Fruit fly (Drosophila melanogaster) whole organism, embryonic: Measurements from ENCODE around the gene CG43078.
A peak's percentile ranks its signal among the peaks of the same experiment; 100 is the strongest.

Source experiments
- Atf-2 ChIP-seq: fragments of 200-800 bp; sonication (Bioruptor generic); optimal IDR thresholded peaks from 2 replicates; lab custom pipeline; 2016; ENCODE audit warnings: missing biosample characterization, missing genetic modification characterization
- Atf3 ChIP-seq: fragments of 200-800 bp; sonication (Bioruptor generic); optimal IDR thresholded peaks from 3 replicates; lab custom pipeline; 2016; ENCODE audit warnings: missing biosample characterization, missing genetic modification characterization
- Bgb ChIP-seq: fragments of 200-800 bp; sonication (Bioruptor generic); IDR thresholded peaks from 2 replicates; pipeline ENCODE4 v1.3.6; 2022; ENCODE audit warnings: missing biosample characterization, missing genetic modification characterization; ENCODE audit not compliant: partially characterized antibody
- CG11247 ChIP-seq: fragments of 200-800 bp; sonication (Bioruptor generic); IDR thresholded peaks from 2 replicates; pipeline ENCODE4 v1.3.6; 2022; ENCODE audit warnings: missing biosample characterization, missing genetic modification characterization
- CG1233 ChIP-seq: fragments of 200-800 bp; sonication (Bioruptor generic); optimal IDR thresholded peaks from 4 replicates; lab custom pipeline; 2018; ENCODE audit warnings: missing biosample characterization, mild to moderate bottlenecking, missing genetic modification characterization
- CG13287 ChIP-seq: fragments of 200-800 bp; sonication (Bioruptor generic); IDR thresholded peaks from 2 replicates; pipeline ENCODE4 v1.3.6; 2022; ENCODE audit warnings: missing biosample characterization, missing genetic modification characterization; ENCODE audit not compliant: partially characterized antibody
- CG13775 ChIP-seq: fragments of 200-800 bp; sonication (Bioruptor generic); optimal IDR thresholded peaks from 3 replicates; lab custom pipeline; 2017; ENCODE audit warnings: missing biosample characterization, mild to moderate bottlenecking, missing genetic modification characterization
- CG14710 ChIP-seq: fragments of 200-800 bp; sonication (Bioruptor generic); optimal IDR thresholded peaks from 3 replicates; lab custom pipeline; 2019; ENCODE audit warnings: missing biosample characterization, mild to moderate bottlenecking, missing genetic modification characterization, moderate library complexity
- CG15073 ChIP-seq: fragments of 200-800 bp; sonication (Bioruptor generic); optimal IDR thresholded peaks from 2 replicates; lab custom pipeline; 2016; ENCODE audit warnings: missing biosample characterization, missing genetic modification characterization
- CG15514 ChIP-seq: fragments of 200-800 bp; sonication (Bioruptor generic); optimal IDR thresholded peaks from 3 replicates; lab custom pipeline; 2017; ENCODE audit warnings: missing biosample characterization, missing genetic modification characterization, mild to moderate bottlenecking, moderate library complexity, missing genetic modification reagents
- CG15601 ChIP-seq: fragments of 200-800 bp; sonication (Bioruptor generic); optimal IDR thresholded peaks from 3 replicates; lab custom pipeline; 2019; ENCODE audit warnings: missing biosample characterization, mild to moderate bottlenecking, missing genetic modification characterization, moderate library complexity
- CG17328 ChIP-seq: fragments of 200-800 bp; sonication (Bioruptor generic); IDR thresholded peaks from 2 replicates; pipeline ENCODE4 v1.3.6; 2022; ENCODE audit warnings: missing biosample characterization, missing genetic modification characterization
- CG2199 ChIP-seq: fragments of 200-800 bp; sonication (Bioruptor generic); IDR thresholded peaks from 3 replicates; pipeline ENCODE4 v1.3.6; 2022; ENCODE audit warnings: missing biosample characterization, missing genetic modification characterization
- CG30020 ChIP-seq: fragments of 200-800 bp; optimal IDR thresholded peaks from 2 replicates; lab custom pipeline; 2019; ENCODE audit warnings: missing biosample characterization, mild to moderate bottlenecking, missing genetic modification characterization, moderate library complexity
- CG42726 ChIP-seq: fragments of 200-800 bp; sonication (Bioruptor generic); IDR thresholded peaks from 2 replicates; pipeline ENCODE4 v1.3.6; 2022; ENCODE audit warnings: missing biosample characterization, missing genetic modification characterization; ENCODE audit not compliant: partially characterized antibody
- CG4617 ChIP-seq: fragments of 200-800 bp; sonication (Bioruptor generic); optimal IDR thresholded peaks from 3 replicates; lab custom pipeline; 2016; ENCODE audit warnings: missing biosample characterization, missing genetic modification characterization, borderline replicate concordance
- CG6254 ChIP-seq: fragments of 200-800 bp; sonication (Bioruptor generic); optimal IDR thresholded peaks from 3 replicates; lab custom pipeline; 2017; ENCODE audit warnings: mild to moderate bottlenecking, missing biosample characterization, missing genetic modification reagents, missing genetic modification characterization
- CG8924 ChIP-seq: fragments of 200-800 bp; optimal IDR thresholded peaks from 3 replicates; lab custom pipeline; 2019; ENCODE audit warnings: missing biosample characterization, mild to moderate bottlenecking, missing genetic modification characterization, moderate library complexity
- CTCF ChIP-seq: fragments of 200-800 bp; sonication (Bioruptor generic); optimal IDR thresholded peaks from 2 replicates; lab custom pipeline; 2017; ENCODE audit warnings: missing biosample characterization, mild to moderate bottlenecking, missing genetic modification characterization, moderate library complexity
- Camta ChIP-seq: fragments of 200-800 bp; sonication (Bioruptor generic); optimal IDR thresholded peaks from 2 replicates; lab custom pipeline; 2016; ENCODE audit warnings: missing biosample characterization, missing genetic modification characterization
- Dip2 ChIP-seq: fragments of 200-800 bp; sonication (Bioruptor generic); IDR thresholded peaks from 2 replicates; pipeline ENCODE4 v1.3.6; 2022; ENCODE audit warnings: missing biosample characterization, missing genetic modification characterization
- Lpt ChIP-seq: fragments of >200 bp; optimal IDR thresholded peaks from 2 replicates; lab custom pipeline; 2018; ENCODE audit warnings: missing biosample characterization, missing genetic modification characterization
- Pdp1 ChIP-seq, 2 experiments: fragments of 200-800 bp; sonication (Bioruptor generic); optimal IDR thresholded peaks; 3 replicates each; lab custom pipeline; 2016; ENCODE audit warnings: missing biosample characterization in 2 of 2, missing genetic modification characterization in 2 of 2, mild to moderate bottlenecking in 1 of 2, moderate library complexity in 1 of 2
- Ssrp ChIP-seq: fragments of 200-800 bp; sonication (Bioruptor generic); optimal IDR thresholded peaks from 2 replicates; lab custom pipeline; 2018; ENCODE audit warnings: missing biosample characterization, mild to moderate bottlenecking, missing genetic modification characterization, moderate library complexity
- Trl ChIP-seq, 3 experiments: fragments of >200 bp in 2 of 3; fragments of 200-800 bp in 1 of 3; sonication (Bioruptor generic) in 1 of 3; optimal IDR thresholded peaks; 2 replicates in 1 of 3; 3 replicates in 2 of 3; lab custom pipeline; 2016 to 2017; ENCODE audit warnings: missing biosample characterization in 1 of 3, missing genetic modification characterization in 1 of 3
- Xrp1 ChIP-seq: fragments of 200-800 bp; sonication (Bioruptor generic); IDR thresholded peaks from 2 replicates; pipeline ENCODE4 v1.3.6; 2022; ENCODE audit warnings: missing biosample characterization, missing genetic modification characterization
- YL-1 ChIP-seq: fragments of 200-800 bp; sonication (Bioruptor generic); optimal IDR thresholded peaks from 3 replicates; lab custom pipeline; 2017; ENCODE audit warnings: missing biosample characterization, mild to moderate bottlenecking, missing genetic modification characterization
- amos ChIP-seq: fragments of 200-800 bp; sonication (Bioruptor generic); IDR thresholded peaks from 2 replicates; pipeline ENCODE4 v1.3.6; 2022; ENCODE audit warnings: missing biosample characterization, missing genetic modification characterization; ENCODE audit not compliant: partially characterized antibody
- ara ChIP-seq: fragments of 200-800 bp; sonication (Bioruptor generic); IDR thresholded peaks from 2 replicates; pipeline ENCODE4 v1.3.6; 2022; ENCODE audit warnings: missing biosample characterization, missing genetic modification characterization
- cato ChIP-seq: fragments of 200-800 bp; sonication (Bioruptor generic); optimal IDR thresholded peaks from 2 replicates; lab custom pipeline; 2016; ENCODE audit warnings: missing biosample characterization, missing genetic modification characterization, borderline replicate concordance
- chinmo ChIP-seq: fragments of 200-800 bp; sonication (Bioruptor generic); IDR thresholded peaks from 4 replicates; pipeline ENCODE4 v1.3.6; 2022; ENCODE audit warnings: missing biosample characterization, missing genetic modification characterization; ENCODE audit not compliant: partially characterized antibody
- ci ChIP-seq: fragments of 200-800 bp; sonication (Bioruptor generic); IDR thresholded peaks from 3 replicates; pipeline ENCODE4 v1.3.6; 2022; ENCODE audit warnings: missing biosample characterization, missing genetic modification characterization
- corto ChIP-seq: fragments of 200-800 bp; sonication (Bioruptor generic); optimal IDR thresholded peaks from 2 replicates; lab custom pipeline; 2016; ENCODE audit warnings: missing biosample characterization, mild to moderate bottlenecking, missing genetic modification characterization, moderate library complexity
- dpn ChIP-seq, 2 experiments: fragments of 200-800 bp; sonication (Bioruptor generic); optimal IDR thresholded peaks; 3 replicates each; lab custom pipeline; 2016; ENCODE audit warnings: missing biosample characterization in 2 of 2, missing genetic modification characterization in 2 of 2
- grn ChIP-seq: fragments of 200-800 bp; sonication (Bioruptor generic); optimal IDR thresholded peaks from 3 replicates; lab custom pipeline; 2017; ENCODE audit warnings: missing biosample characterization, missing genetic modification characterization
- lbe ChIP-seq: fragments of 200-800 bp; sonication (Bioruptor generic); optimal IDR thresholded peaks from 2 replicates; lab custom pipeline; 2016; ENCODE audit warnings: missing biosample characterization, mild to moderate bottlenecking, missing genetic modification characterization
- nmo ChIP-seq: fragments of 200-800 bp; sonication (Bioruptor generic); optimal IDR thresholded peaks from 2 replicates; lab custom pipeline; 2018; ENCODE audit warnings: missing biosample characterization, mild to moderate bottlenecking, missing genetic modification characterization, moderate library complexity
- row ChIP-seq: fragments of 200-800 bp; sonication (Bioruptor generic); IDR thresholded peaks from 3 replicates; pipeline ENCODE4 v1.3.6; 2022; ENCODE audit warnings: missing biosample characterization, missing genetic modification characterization
- sc ChIP-seq, 3 experiments: fragments of >200 bp in 2 of 3; fragments of 200-800 bp in 1 of 3; sonication (Bioruptor generic) in 1 of 3; optimal IDR thresholded peaks; 2 replicates in 2 of 3; 3 replicates in 1 of 3; lab custom pipeline; 2017; ENCODE audit warnings: mild to moderate bottlenecking in 1 of 3, missing biosample characterization in 1 of 3, missing genetic modification characterization in 1 of 3, missing genetic modification reagents in 1 of 3
- scrt ChIP-seq: fragments of 200-800 bp; sonication (Bioruptor generic); optimal IDR thresholded peaks from 2 replicates; lab custom pipeline; 2018; ENCODE audit warnings: missing biosample characterization, mild to moderate bottlenecking, missing genetic modification characterization, moderate library complexity
- sd ChIP-seq: fragments of 200-800 bp; sonication (Bioruptor generic); optimal IDR thresholded peaks from 3 replicates; lab custom pipeline; 2018; ENCODE audit warnings: missing biosample characterization, mild to moderate bottlenecking, missing genetic modification characterization, moderate library complexity
- sens ChIP-seq: fragments of 200-800 bp; sonication (Bioruptor generic); peaks from one replicate; lab custom pipeline; 2016; ENCODE audit warnings: missing biosample characterization, missing genetic modification characterization
- trem ChIP-seq: fragments of 200-800 bp; optimal IDR thresholded peaks from 3 replicates; lab custom pipeline; 2019; ENCODE audit warnings: missing biosample characterization, mild to moderate bottlenecking, missing genetic modification characterization, moderate library complexity
- vvl ChIP-seq: fragments of 200-800 bp; sonication (Bioruptor generic); IDR thresholded peaks from 2 replicates; pipeline ENCODE4 v1.3.6; 2022; ENCODE audit warnings: missing biosample characterization, missing genetic modification characterization

Gene CG43078

dm6 chr3L:8528546-8528945, 48.1 kb upstream of the CG43078 start:
- TF ChIP-seq chinmo (GFP tag; lab: Robert Waterston, UW): peak; percentile 55; the same call in 1 of the 4 replicates
- TF ChIP-seq Xrp1 (GFP tag; lab: Robert Waterston, UW): 0 out of 2 replicates have a peak, but pooled peaks have one; percentile 8
- TF ChIP-seq CG13287 (GFP tag; lab: Robert Waterston, UW): no peak
- TF ChIP-seq lbe (GFP tag; lab: Kevin White, UChicago): peak; percentile 3
- no peak for TF ChIP-seq amos (GFP tag; lab: Robert Waterston, UW)
- TF ChIP-seq sens (GFP tag; lab: Kevin White, UChicago): peak; percentile 74
- TF ChIP-seq CG11247 (GFP tag; lab: Robert Waterston, UW): 0 out of 2 replicates have a peak, but pooled peaks have one; percentile 6
- peak; percentile 35; the same call in 1 of the 2 replicates for TF ChIP-seq vvl

- TF ChIP-seq row (0 out of 3 replicates have a peak, but pooled peaks have one; percentile 9), CG15073 (GFP tag; lab: Kevin White, UChicago) (no peak), CTCF (GFP tag; lab: Kevin White, UChicago) (no peak), Pdp1 (GFP tag; optimal IDR thresholded peaks at IDR 0.05; lab: Kevin White, UChicago) (peak in 1 of 2 experiments; percentile 79), grn (GFP tag; lab: Kevin White, UChicago) (peak; percentile 16), CG2199 (GFP tag; lab: Robert Waterston, UW) (0 out of 3 replicates have a peak, but pooled peaks have one; percentile 52), Ssrp (tag; lab: Kevin White, UChicago) (no peak), scrt (GFP tag; lab: Kevin White, UChicago) (no peak), ci (no peak), CG14710 (tag; lab: Kevin White, UChicago) (no peak)
- TF ChIP-seq, all 482 proteins: peak for 4
Observed at dm6 chr3L:8529701-8530100, 46.9 kb upstream of the CG43078 start.

- no peak for TF ChIP-seq corto (GFP tag; lab: Kevin White, UChicago)
- TF ChIP-seq CG15601: no peak
- peak; percentile 18; the same call in 1 of the 2 replicates for TF ChIP-seq CG42726
- no peak for TF ChIP-seq dpn (GFP tag; optimal IDR thresholded peaks at IDR 0.05; lab: Kevin White, UChicago)
- peak; percentile 72 for TF ChIP-seq YL-1 (GFP tag; lab: Kevin White, UChicago)
- no peak for TF ChIP-seq CG17328
- peak; percentile 30 for TF ChIP-seq trem
- no peak for TF ChIP-seq cato (GFP tag; lab: Kevin White, UChicago)
- TF ChIP-seq Atf-2 (GFP tag; lab: Kevin White, UChicago): no peak
- peak; percentile 100 for TF ChIP-seq sd (tag; lab: Kevin White, UChicago)
- TF ChIP-seq CG15514: peak; percentile 28
- no peak for TF ChIP-seq ara (GFP tag; lab: Robert Waterston, UW)
- TF ChIP-seq Dip2 (GFP tag; lab: Robert Waterston, UW): no peak
- TF ChIP-seq CG13775: no peak
- TF ChIP-seq sc (optimal IDR thresholded peaks at IDR 0.05; lab: Kevin White, UChicago): no peak
- no peak for TF ChIP-seq sc (GFP tag; optimal IDR thresholded peaks at IDR 0.05; lab: Kevin White, UChicago)
- TF ChIP-seq nmo (GFP tag; lab: Kevin White, UChicago): peak; percentile 31
- TF ChIP-seq Bgb (GFP tag; lab: Robert Waterston, UW): peak; percentile 77
- TF ChIP-seq Atf3 (GFP tag; lab: Kevin White, UChicago): no peak
- peak; percentile 18 for TF ChIP-seq CG30020
- TF ChIP-seq Trl (optimal IDR thresholded peaks at IDR 0.05; lab: Kevin White, UChicago): no peak
- TF ChIP-seq Trl (GFP tag; optimal IDR thresholded peaks at IDR 0.05; lab: Kevin White, UChicago): no peak
- TF ChIP-seq CG6254 (GFP tag; lab: Kevin White, UChicago): no peak
- TF ChIP-seq Camta (GFP tag; lab: Kevin White, UChicago): no peak
- TF ChIP-seq CG1233 (GFP tag; lab: Kevin White, UChicago): no peak
- TF ChIP-seq CG8924 (tag; lab: Kevin White, UChicago): peak; percentile 43
- peak; percentile 32 for TF ChIP-seq sens (GFP tag; lab: Kevin White, UChicago)
- peak; percentile 8 for TF ChIP-seq CG4617 (GFP tag; lab: Kevin White, UChicago)
- TF ChIP-seq Lpt (GFP tag; lab: Kevin White, UChicago): no peak
Observed at dm6 chr3L:8534386-8535306, 42.0 kb upstream of the CG43078 start, which contains the start of gene ergic53. TSS of gene ergic53 (plus strand) at chr3L:8534977.
